Fruit fly (Drosophila melanogaster) whole organism, embryonic: Measurements from ENCODE around the gene Wdr92.

Experiments used
- Atf3 ChIP-seq: fragments of 200-800 bp; sonication (Bioruptor generic); optimal IDR thresholded peaks from 3 replicates; lab custom pipeline; 2016; ENCODE audit warnings: missing biosample characterization, missing genetic modification characterization
- CG15073 ChIP-seq: fragments of 200-800 bp; sonication (Bioruptor generic); optimal IDR thresholded peaks from 2 replicates; lab custom pipeline; 2016; ENCODE audit warnings: missing biosample characterization, missing genetic modification characterization
- CG18476 ChIP-seq: fragments of 200-800 bp; sonication (Bioruptor generic); optimal IDR thresholded peaks from 2 replicates; lab custom pipeline; 2016; ENCODE audit warnings: missing biosample characterization, mild to moderate bottlenecking, missing genetic modification characterization
- CG30403 ChIP-seq: fragments of 200-800 bp; sonication (Bioruptor generic); optimal IDR thresholded peaks from 3 replicates; lab custom pipeline; 2016; ENCODE audit warnings: missing biosample characterization, missing genetic modification characterization
- CG9609 ChIP-seq: fragments of 200-800 bp; sonication (Bioruptor generic); optimal IDR thresholded peaks from 3 replicates; lab custom pipeline; 2016; ENCODE audit warnings: missing biosample characterization, missing genetic modification characterization
- ERR ChIP-seq: fragments of 200-800 bp; sonication (Bioruptor generic); optimal IDR thresholded peaks from 2 replicates; lab custom pipeline; 2016; ENCODE audit warnings: missing biosample characterization, missing genetic modification characterization
- NC2α ChIP-seq: fragments of 200-800 bp; sonication (Bioruptor generic); optimal IDR thresholded peaks from 2 replicates; lab custom pipeline; 2016; ENCODE audit warnings: missing biosample characterization, missing genetic modification characterization
- bab2 ChIP-seq: fragments of 200-800 bp; sonication (Bioruptor generic); optimal IDR thresholded peaks from 2 replicates; lab custom pipeline; 2016; ENCODE audit warnings: missing biosample characterization, missing genetic modification characterization
- cas ChIP-seq: fragments of 200-800 bp; sonication (Bioruptor generic); IDR thresholded peaks from 2 replicates; pipeline ENCODE4 v1.3.6; 2022; ENCODE audit warnings: missing biosample characterization, missing genetic modification characterization
- chif ChIP-seq, 2 experiments: fragments of 200-800 bp; sonication (Bioruptor generic); optimal IDR thresholded peaks; 3 replicates each; lab custom pipeline; 2016; ENCODE audit warnings: missing biosample characterization in 2 of 2, missing genetic modification characterization in 2 of 2

DNA sequence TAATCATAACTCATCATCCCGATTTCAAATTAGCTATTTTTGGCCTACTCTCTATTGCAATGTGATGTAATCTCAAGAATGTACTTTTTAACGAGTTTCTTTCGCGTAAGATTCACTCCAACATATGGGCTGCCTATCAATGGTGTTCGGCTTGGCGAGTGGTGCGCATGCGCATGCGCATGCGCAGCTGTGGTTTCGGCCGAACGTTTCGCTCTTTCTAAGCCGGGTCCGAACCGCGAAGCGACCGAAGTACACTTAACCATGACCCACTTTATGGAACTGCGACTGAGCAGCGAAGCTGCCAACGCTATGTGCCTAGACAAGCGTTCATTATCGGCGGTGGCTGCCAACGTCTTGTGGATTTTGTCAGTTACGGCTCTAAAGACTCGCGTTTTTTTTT, 14.3 kb upstream of the Wdr92 start:
- TF ChIP-seq CG18476 (no peak), NC2α (GFP tag; lab: Kevin White, UChicago) (no peak), CG9609 (no peak), Atf3 (no peak), bab2 (GFP tag; lab: Kevin White, UChicago) (no peak), ERR (no peak), CG30403 (GFP tag; lab: Kevin White, UChicago) (no peak), chif (GFP tag; optimal IDR thresholded peaks at IDR 0.05; lab: Kevin White, UChicago) (no peak), CG15073 (no peak), cas (GFP tag; lab: Robert Waterston, UW) (no peak)
